Fruit fly (Drosophila melanogaster) whole organism, embryonic: ENCODE results near the gene CG9626.

Source experiments
- Abd-B ChIP-seq: fragments of 200-800 bp; sonication (Bioruptor generic); optimal IDR thresholded peaks from 2 replicates; lab custom pipeline; 2018; ENCODE audit warnings: missing biosample characterization, mild to moderate bottlenecking, missing genetic modification characterization, moderate library complexity
- Blimp-1 ChIP-seq: fragments of 200-800 bp; sonication (Bioruptor generic); optimal IDR thresholded peaks from 3 replicates; lab custom pipeline; 2018; ENCODE audit warnings: missing biosample characterization, missing genetic modification characterization, mild to moderate bottlenecking, moderate library complexity, missing genetic modification reagents
- CG10431 ChIP-seq: fragments of 200-800 bp; sonication (Bioruptor generic); optimal IDR thresholded peaks from 3 replicates; lab custom pipeline; 2018; ENCODE audit warnings: missing biosample characterization, mild to moderate bottlenecking, missing genetic modification characterization
- CG10959 ChIP-seq: fragments of 200-800 bp; sonication (Bioruptor generic); IDR thresholded peaks from 2 replicates; pipeline ENCODE4 v1.3.6; 2022; ENCODE audit warnings: missing biosample characterization, missing genetic modification characterization
- CG1233 ChIP-seq: fragments of 200-800 bp; sonication (Bioruptor generic); optimal IDR thresholded peaks from 4 replicates; lab custom pipeline; 2018; ENCODE audit warnings: missing biosample characterization, mild to moderate bottlenecking, missing genetic modification characterization
- CG14860 ChIP-seq: fragments of 200-800 bp; sonication (Bioruptor generic); IDR thresholded peaks from 3 replicates; pipeline ENCODE4 v1.3.6; 2022; ENCODE audit warnings: missing biosample characterization, missing genetic modification characterization; ENCODE audit not compliant: partially characterized antibody
- CG15479 ChIP-seq: fragments of 200-800 bp; sonication (Bioruptor generic); optimal IDR thresholded peaks from 3 replicates; lab custom pipeline; 2019; ENCODE audit warnings: missing biosample characterization, mild to moderate bottlenecking, missing genetic modification characterization, moderate library complexity
- CG1602 ChIP-seq: fragments of 200-800 bp; sonication (Bioruptor generic); optimal IDR thresholded peaks from 3 replicates; lab custom pipeline; 2016; ENCODE audit warnings: missing biosample characterization, missing genetic modification characterization
- CG18476 ChIP-seq: fragments of 200-800 bp; sonication (Bioruptor generic); optimal IDR thresholded peaks from 2 replicates; lab custom pipeline; 2016; ENCODE audit warnings: missing biosample characterization, mild to moderate bottlenecking, missing genetic modification characterization
- CG18764 ChIP-seq: fragments of 200-800 bp; sonication (Bioruptor generic); optimal IDR thresholded peaks from 3 replicates; lab custom pipeline; 2016; ENCODE audit warnings: missing biosample characterization, missing genetic modification characterization
- CG2116 ChIP-seq: fragments of 200-800 bp; sonication (Bioruptor generic); optimal IDR thresholded peaks from 3 replicates; lab custom pipeline; 2018; ENCODE audit warnings: missing biosample characterization, mild to moderate bottlenecking, missing genetic modification characterization
- CG2889 ChIP-seq: fragments of 200-800 bp; sonication (Bioruptor generic); IDR thresholded peaks from 3 replicates; pipeline ENCODE4 v1.3.6; 2022; ENCODE audit warnings: missing biosample characterization, missing genetic modification characterization
- CG8281 ChIP-seq: fragments of 200-800 bp; sonication (Bioruptor generic); optimal IDR thresholded peaks from 2 replicates; lab custom pipeline; 2018; ENCODE audit warnings: missing biosample characterization, mild to moderate bottlenecking, missing genetic modification characterization, moderate library complexity
- D ChIP-seq, 2 experiments: fragments of 200-800 bp in 1 of 2; fragments of >200 bp in 1 of 2; sonication (Bioruptor generic) in 1 of 2; optimal IDR thresholded peaks; 2 replicates in 1 of 2; 3 replicates in 1 of 2; lab custom pipeline; 2017; ENCODE audit warnings: mild to moderate bottlenecking in 1 of 2, missing biosample characterization in 1 of 2, missing genetic modification characterization in 1 of 2, missing genetic modification reagents in 1 of 2
- D19A ChIP-seq: fragments of 200-800 bp; optimal IDR thresholded peaks from 3 replicates; lab custom pipeline; 2019; ENCODE audit warnings: missing biosample characterization, mild to moderate bottlenecking, missing genetic modification characterization, moderate library complexity
- Deaf1 ChIP-seq: fragments of 200-800 bp; optimal IDR thresholded peaks from 3 replicates; lab custom pipeline; 2019; ENCODE audit warnings: missing biosample characterization, mild to moderate bottlenecking, missing genetic modification characterization, moderate library complexity
- Ets65A ChIP-seq: fragments of 200-800 bp; sonication (Bioruptor generic); peaks from one replicate; lab custom pipeline; 2016; ENCODE audit warnings: missing biosample characterization, missing genetic modification characterization
- Gug ChIP-seq: fragments of 200-800 bp; sonication (Bioruptor generic); IDR thresholded peaks from 4 replicates; pipeline ENCODE4 v1.3.6; 2022; ENCODE audit warnings: missing biosample characterization, missing genetic modification characterization
- HLH3B ChIP-seq: fragments of 200-800 bp; sonication (Bioruptor generic); IDR thresholded peaks from 2 replicates; pipeline ENCODE4 v1.3.6; 2022; ENCODE audit warnings: missing biosample characterization, missing genetic modification characterization
- HLHmδ ChIP-seq: fragments of 200-800 bp; sonication (Bioruptor generic); optimal IDR thresholded peaks from 2 replicates; lab custom pipeline; 2018; ENCODE audit warnings: missing biosample characterization, mild to moderate bottlenecking, missing genetic modification characterization, moderate library complexity
- HmgZ ChIP-seq: fragments of 200-800 bp; sonication (Bioruptor generic); optimal IDR thresholded peaks from 2 replicates; lab custom pipeline; 2018; ENCODE audit warnings: missing biosample characterization, mild to moderate bottlenecking, missing genetic modification characterization
- Jarid2 ChIP-seq: fragments of 200-800 bp; sonication (Bioruptor generic); optimal IDR thresholded peaks from 3 replicates; lab custom pipeline; 2017; ENCODE audit warnings: mild to moderate bottlenecking, missing biosample characterization, missing genetic modification reagents, missing genetic modification characterization
- Neu2 ChIP-seq: fragments of 200-800 bp; sonication (Bioruptor generic); optimal IDR thresholded peaks from 3 replicates; lab custom pipeline; 2016; ENCODE audit warnings: missing biosample characterization, missing genetic modification characterization, borderline replicate concordance
- Nf-YB ChIP-seq: fragments of 200-800 bp; sonication (Bioruptor generic); optimal IDR thresholded peaks from 3 replicates; lab custom pipeline; 2019; ENCODE audit warnings: missing biosample characterization, mild to moderate bottlenecking, missing genetic modification characterization, moderate library complexity
- Nf-YC ChIP-seq: fragments of 200-800 bp; optimal IDR thresholded peaks from 3 replicates; lab custom pipeline; 2019; ENCODE audit warnings: missing biosample characterization, mild to moderate bottlenecking, missing genetic modification characterization, moderate library complexity
- Opbp ChIP-seq: fragments of 200-800 bp; sonication (Bioruptor generic); IDR thresholded peaks from 3 replicates; pipeline ENCODE4 v1.3.6; 2022; ENCODE audit warnings: missing biosample characterization, missing genetic modification characterization; ENCODE audit not compliant: partially characterized antibody
- Xrp1 ChIP-seq: fragments of 200-800 bp; sonication (Bioruptor generic); IDR thresholded peaks from 2 replicates; pipeline ENCODE4 v1.3.6; 2022; ENCODE audit warnings: missing biosample characterization, missing genetic modification characterization
- ash1 ChIP-seq: fragments of 200-800 bp; sonication (Bioruptor generic); optimal IDR thresholded peaks from 2 replicates; lab custom pipeline; 2018; ENCODE audit warnings: missing biosample characterization, mild to moderate bottlenecking, missing genetic modification characterization
- br ChIP-seq: fragments of >200 bp; optimal IDR thresholded peaks from 2 replicates; lab custom pipeline; 2017
- crc ChIP-seq: fragments of 200-800 bp; sonication (Bioruptor generic); optimal IDR thresholded peaks from 2 replicates; lab custom pipeline; 2016; ENCODE audit warnings: missing biosample characterization, missing genetic modification characterization
- crol ChIP-seq: fragments of 200-800 bp; sonication (Bioruptor generic); IDR thresholded peaks from 2 replicates; pipeline ENCODE4 v1.3.6; 2022; ENCODE audit warnings: missing biosample characterization, missing genetic modification characterization
- ftz-f1 ChIP-seq: fragments of 200-800 bp; sonication (Bioruptor generic); optimal IDR thresholded peaks from 2 replicates; lab custom pipeline; 2016; ENCODE audit warnings: missing biosample characterization, missing genetic modification characterization
- gsb ChIP-seq: fragments of 200-800 bp; sonication (Bioruptor generic); IDR thresholded peaks from 2 replicates; pipeline ENCODE4 v1.3.6; 2022; ENCODE audit warnings: missing biosample characterization, missing genetic modification characterization
- gt ChIP-seq: fragments of 200-800 bp; sonication (Bioruptor generic); IDR thresholded peaks from 2 replicates; pipeline ENCODE4 v1.3.6; 2022; ENCODE audit warnings: missing biosample characterization, missing genetic modification characterization
- nau ChIP-seq: fragments of 200-800 bp; sonication (Bioruptor generic); optimal IDR thresholded peaks from 3 replicates; lab custom pipeline; 2017; ENCODE audit warnings: missing biosample characterization, mild to moderate bottlenecking, missing genetic modification characterization, missing genetic modification reagents
- sc ChIP-seq, 3 experiments: fragments of >200 bp in 2 of 3; fragments of 200-800 bp in 1 of 3; sonication (Bioruptor generic) in 1 of 3; optimal IDR thresholded peaks; 2 replicates in 2 of 3; 3 replicates in 1 of 3; lab custom pipeline; 2017; ENCODE audit warnings: mild to moderate bottlenecking in 1 of 3, missing biosample characterization in 1 of 3, missing genetic modification characterization in 1 of 3, missing genetic modification reagents in 1 of 3
- sens ChIP-seq: fragments of 200-800 bp; sonication (Bioruptor generic); peaks from one replicate; lab custom pipeline; 2016; ENCODE audit warnings: missing biosample characterization, missing genetic modification characterization
- sim ChIP-seq: fragments of 200-800 bp; sonication (Bioruptor generic); IDR thresholded peaks from 2 replicates; pipeline ENCODE4 v1.3.6; 2022; ENCODE audit warnings: missing biosample characterization, missing genetic modification characterization
- stc ChIP-seq: fragments of 200-800 bp; sonication (Bioruptor generic); IDR thresholded peaks from 2 replicates; pipeline ENCODE4 v1.3.6; 2022; ENCODE audit warnings: missing biosample characterization, missing genetic modification characterization
- tll ChIP-seq, 2 experiments: fragments of 200-800 bp in 1 of 2; fragments of >200 bp in 1 of 2; sonication (Bioruptor generic) in 1 of 2; optimal IDR thresholded peaks; 2 replicates each; lab custom pipeline; 2017 to 2019; ENCODE audit warnings: missing biosample characterization in 2 of 2, missing genetic modification characterization in 2 of 2, mild to moderate bottlenecking in 1 of 2, moderate library complexity in 1 of 2
- trem ChIP-seq: fragments of 200-800 bp; optimal IDR thresholded peaks from 3 replicates; lab custom pipeline; 2019; ENCODE audit warnings: missing biosample characterization, mild to moderate bottlenecking, missing genetic modification characterization, moderate library complexity
- twi ChIP-seq: fragments of 200-800 bp; optimal IDR thresholded peaks from 2 replicates; lab custom pipeline; 2019; ENCODE audit warnings: missing biosample characterization, mild to moderate bottlenecking, missing genetic modification characterization, moderate library complexity
- vnd ChIP-seq: fragments of 200-800 bp; sonication (Bioruptor generic); IDR thresholded peaks from 3 replicates; pipeline ENCODE4 v1.3.6; 2022; ENCODE audit warnings: missing biosample characterization, missing genetic modification characterization; ENCODE audit not compliant: partially characterized antibody
- vvl ChIP-seq: fragments of 200-800 bp; sonication (Bioruptor generic); IDR thresholded peaks from 2 replicates; pipeline ENCODE4 v1.3.6; 2022; ENCODE audit warnings: missing biosample characterization, missing genetic modification characterization
- zen ChIP-seq: fragments of 200-800 bp; sonication (Bioruptor generic); optimal IDR thresholded peaks from 3 replicates; lab custom pipeline; 2018; ENCODE audit warnings: missing biosample characterization, mild to moderate bottlenecking, missing genetic modification characterization, moderate library complexity

CG9626 gene

DNA sequence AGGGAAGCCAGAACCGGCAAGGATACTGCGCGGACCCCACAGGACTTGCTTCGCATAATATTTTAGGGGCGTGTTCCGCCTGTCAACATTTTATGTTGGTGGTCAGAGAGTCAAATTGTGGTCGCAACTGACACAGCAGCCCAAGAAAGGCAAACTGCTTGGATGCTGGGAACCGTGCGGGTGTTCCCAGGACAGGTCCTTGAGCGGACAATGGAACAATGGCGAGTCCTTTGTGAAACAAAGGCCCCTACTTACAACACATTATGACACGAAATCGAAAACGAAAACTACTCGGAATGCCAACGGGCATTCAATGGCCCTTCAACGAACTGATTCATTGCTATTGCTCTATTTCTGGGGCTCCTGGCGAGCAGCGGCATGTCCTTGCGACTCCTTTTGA lies 16.5 kb downstream of the CG9626 start:
- TF ChIP-seq CG10431 (GFP tag; lab: Kevin White, UChicago) (no peak), CG18476 (GFP tag; lab: Kevin White, UChicago) (no peak), stc (GFP tag; lab: Robert Waterston, UW) (no peak), vnd (GFP tag; lab: Robert Waterston, UW) (no peak), ash1 (GFP tag; lab: Kevin White, UChicago) (no peak), zen (peak; percentile 39), CG2889 (0 out of 3 replicates have a peak, but pooled peaks have one; percentile 15), HLH3B (no peak), vvl (GFP tag; lab: Robert Waterston, UW) (no peak), D (optimal IDR thresholded peaks at IDR 0.05; lab: Kevin White, UChicago) (peak; percentile 100), D (GFP tag; optimal IDR thresholded peaks at IDR 0.05; lab: Kevin White, UChicago) (no peak), twi (tag; lab: Kevin White, UChicago) (peak; percentile 18), tll (GFP tag; optimal IDR thresholded peaks at IDR 0.05; lab: Kevin White, UChicago) (peak in 1 of 2 experiments; percentile 75), ftz-f1 (no peak), CG1602 (GFP tag; lab: Kevin White, UChicago) (no peak), Blimp-1 (GFP tag; lab: Kevin White, UChicago) (no peak), sc (optimal IDR thresholded peaks at IDR 0.05; lab: Kevin White, UChicago) (no peak), sc (GFP tag; optimal IDR thresholded peaks at IDR 0.05; lab: Kevin White, UChicago) (no peak), crc (GFP tag; lab: Kevin White, UChicago) (no peak)

DNA sequence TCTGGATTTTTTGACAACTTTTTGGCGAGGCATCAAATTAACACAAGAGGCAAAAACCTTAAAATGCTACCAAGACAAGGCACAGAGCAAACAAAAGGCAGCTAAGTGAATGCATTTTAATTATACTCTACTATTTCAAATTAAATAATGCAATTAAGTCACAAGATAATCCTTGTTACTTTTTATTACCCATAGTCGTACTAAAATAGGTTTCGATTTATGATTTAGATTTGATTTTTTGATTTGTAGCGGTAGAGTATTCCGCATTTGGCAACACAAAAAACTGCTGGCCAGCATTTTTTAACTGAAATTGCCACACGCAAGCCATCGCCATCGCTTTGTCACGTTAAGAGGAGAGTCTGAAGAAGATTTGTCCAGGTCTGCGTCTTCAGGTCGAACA lies 18.1 kb downstream of the CG9626 start:
- TF ChIP-seq sim (GFP tag; lab: Robert Waterston, UW) (no peak), nau (no peak), br (lab: Kevin White, UChicago) (no peak), trem (tag; lab: Kevin White, UChicago) (no peak), D19A (tag; lab: Kevin White, UChicago) (peak; percentile 23), CG1233 (GFP tag; lab: Kevin White, UChicago) (no peak), Gug (no peak)

DNA sequence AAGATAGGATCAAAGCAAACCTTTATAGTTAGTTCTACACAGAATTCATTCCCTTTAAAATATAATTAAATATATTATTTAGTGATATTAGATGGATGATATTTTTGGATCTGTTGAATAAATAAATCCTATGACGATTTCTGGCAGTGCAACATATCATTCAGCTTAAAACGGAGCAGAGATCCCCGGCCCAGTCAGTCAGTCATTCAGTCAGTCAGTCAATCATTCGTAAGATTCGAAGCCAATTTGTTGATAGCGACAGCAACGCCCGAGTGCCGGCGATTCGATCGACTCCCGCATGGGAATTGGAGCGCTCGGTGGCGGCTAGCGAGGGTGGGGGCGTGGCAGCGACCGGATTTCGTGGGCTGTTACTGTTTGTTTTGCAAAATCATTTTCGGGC lies 20.8 kb downstream of the CG9626 start:
- TF ChIP-seq CG18764 (GFP tag; lab: Kevin White, UChicago) (no peak), Opbp (GFP tag; lab: Robert Waterston, UW) (0 out of 3 replicates have a peak, but pooled peaks have one; percentile 32), sens (GFP tag; lab: Kevin White, UChicago) (peak; percentile 19), CG8281 (peak; percentile 90), gt (no peak)

DNA sequence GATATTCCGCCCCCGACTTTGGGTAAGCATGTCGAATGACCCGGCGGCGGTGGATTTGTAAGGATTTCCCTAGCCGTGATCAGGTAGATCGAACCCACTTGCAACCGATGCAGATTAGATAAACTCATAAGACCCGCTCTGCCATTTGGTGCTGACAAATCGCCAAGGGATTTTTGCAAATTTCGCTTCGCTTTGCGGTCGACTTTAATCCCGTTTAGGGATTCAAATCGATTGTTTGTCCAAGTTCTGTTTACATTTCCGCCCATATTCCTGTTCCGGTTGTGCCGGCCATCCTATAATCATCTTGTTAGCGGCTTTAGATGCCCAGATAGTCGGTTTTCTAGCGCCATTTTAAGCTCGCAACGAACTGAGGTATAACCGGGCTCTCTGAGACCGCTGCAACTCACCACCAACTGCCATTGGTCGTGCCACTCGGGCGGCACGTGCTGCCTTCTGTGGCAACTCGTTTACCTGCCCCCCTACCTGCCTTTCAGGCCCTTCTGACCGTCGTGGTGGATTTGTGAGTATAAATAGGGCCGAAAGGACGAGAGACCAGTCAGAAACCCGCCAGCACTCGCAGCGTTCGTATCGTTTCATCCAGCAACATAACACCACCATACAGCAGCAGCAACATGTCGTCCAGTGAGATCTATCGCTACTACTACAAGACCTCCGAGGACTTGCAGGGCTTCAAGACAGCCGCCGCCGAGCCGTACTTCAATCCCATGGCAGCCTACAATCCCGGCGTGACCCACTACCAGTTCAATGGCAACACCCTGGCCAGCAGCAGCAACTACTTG lies 23.1 kb downstream of the CG9626 start, which contains the start of gene ato:
Gene ato, plus strand, starts transcription at position 559 of the 800 bp plus-strand sequence.
- TF ChIP-seq Neu2 (peak; percentile 41), Nf-YB (GFP tag; lab: Kevin White, UChicago) (peak; percentile 94), Ets65A (GFP tag; lab: Kevin White, UChicago) (peak; percentile 15), Xrp1 (GFP tag; lab: Robert Waterston, UW) (no peak), CG15479 (peak; percentile 94), CG14860 (GFP tag; lab: Robert Waterston, UW) (no peak), CG10959 (GFP tag; lab: Robert Waterston, UW) (no peak), Abd-B (GFP tag; lab: Kevin White, UChicago) (no peak), sens (GFP tag; lab: Kevin White, UChicago) (peak; percentile 53), HLHmδ (GFP tag; lab: Kevin White, UChicago) (peak; percentile 95), gsb (GFP tag; lab: Robert Waterston, UW) (no peak), Jarid2 (peak; percentile 57), Deaf1 (tag; lab: Kevin White, UChicago) (peak; percentile 90), tll (GFP tag; optimal IDR thresholded peaks at IDR 0.05; lab: Kevin White, UChicago) (peak in 1 of 2 experiments; percentile 56), CG2116 (no peak), crol (GFP tag; lab: Robert Waterston, UW) (peak; percentile 80), Nf-YC (tag; lab: Kevin White, UChicago) (peak; percentile 94), HmgZ (tag; lab: Kevin White, UChicago) (no peak)
